ENCODE assay signal across 5 fruit fly cellular contexts in genomic region chr2L:7042150-7042811, dm6.
A peak's percentile ranks its signal among the peaks of the same experiment; 100 is the strongest.
TF ChIP-seq lines count a peak whose summit lies in the region.

No protein-coding gene starts in this region.

- TF ChIP-seq CTCF in whole organism, embryonic (GFP tag; optimal IDR thresholded peaks at IDR 0.05; lab: Kevin White, UChicago) = no peak

TF ChIP-seq in whole organism, adult, 20 proteins besides CTCF, POLR2A, EP300 and RAD21 (continues in another document):
- peak; percentile 96 for TF ChIP-seq Mnt (GFP tag; optimal IDR thresholded peaks at IDR 0.05; lab: Kevin White, UChicago)
- TF ChIP-seq CG7101 (tag; optimal IDR thresholded peaks at IDR 0.05; lab: Kevin White, UChicago) = peak; percentile 78
- TF ChIP-seq Crg-1 (GFP tag; optimal IDR thresholded peaks at IDR 0.05; lab: Kevin White, UChicago) = peak; percentile 92
- TF ChIP-seq CG1620 (GFP tag; optimal IDR thresholded peaks at IDR 0.05; lab: Kevin White, UChicago) = peak; percentile 74
- TF ChIP-seq toe (GFP tag; optimal IDR thresholded peaks at IDR 0.05; lab: Kevin White, UChicago) = no peak
- TF ChIP-seq CG33017 (tag; optimal IDR thresholded peaks at IDR 0.05; lab: Kevin White, UChicago) = peak; percentile 20
- TF ChIP-seq CG5204 (GFP tag; optimal IDR thresholded peaks at IDR 0.05; lab: Kevin White, UChicago) = no peak
- TF ChIP-seq ovo (GFP tag; optimal IDR thresholded peaks at IDR 0.05; lab: Kevin White, UChicago) = peak; percentile 59
- no peak for TF ChIP-seq kay (GFP tag; lab: Kevin White, UChicago; ENCODE audit: borderline replicate concordance)
- peak; percentile 63 for TF ChIP-seq Clk (GFP tag; optimal IDR thresholded peaks at IDR 0.05; lab: Kevin White, UChicago)
- no peak for TF ChIP-seq cnc (optimal IDR thresholded peaks at IDR 0.05; lab: Kevin White, UChicago)
- TF ChIP-seq pad (GFP tag; optimal IDR thresholded peaks at IDR 0.05; lab: Kevin White, UChicago) = peak; percentile 67
- TF ChIP-seq CG12768 (GFP tag; optimal IDR thresholded peaks at IDR 0.05; lab: Kevin White, UChicago) = peak; percentile 4
- TF ChIP-seq cic (GFP tag; optimal IDR thresholded peaks at IDR 0.05; lab: Kevin White, UChicago) = peak; percentile 84
- TF ChIP-seq tj (GFP tag; optimal IDR thresholded peaks at IDR 0.05; lab: Kevin White, UChicago) = peak; percentile 65
- peak; percentile 81 for TF ChIP-seq bab1 (GFP tag; optimal IDR thresholded peaks at IDR 0.05; lab: Kevin White, UChicago)
- peak; percentile 33 for TF ChIP-seq CG14711 (tag; optimal IDR thresholded peaks at IDR 0.05; lab: Kevin White, UChicago)
- TF ChIP-seq Hr96 (GFP tag; optimal IDR thresholded peaks at IDR 0.05; lab: Kevin White, UChicago) = peak; percentile 11

TF ChIP-seq in whole organism, embryonic, 481 proteins besides CTCF, POLR2A, EP300 and RAD21 (continues in another document):
- TF ChIP-seq ttk (GFP tag; IDR thresholded peaks at IDR 0.05; lab: Robert Waterston, UW) (no peak; the same call in 1 of the 2 replicates), bsh (GFP tag; optimal IDR thresholded peaks at IDR 0.05; lab: Kevin White, UChicago) (peak in 1 of 2 experiments; percentile 28), CG32532 (GFP tag; IDR thresholded peaks at IDR 0.05; lab: Robert Waterston, UW) (peak; percentile 54), CG7556 (GFP tag; optimal IDR thresholded peaks at IDR 0.05; lab: Kevin White, UChicago) (peak; percentile 64), Pdp1 (GFP tag; optimal IDR thresholded peaks at IDR 0.05; lab: Kevin White, UChicago) (peak; percentile 11 to 26), dysf (GFP tag; IDR thresholded peaks at IDR 0.05; lab: Robert Waterston, UW) (peak; percentile 58), tio (GFP tag; optimal IDR thresholded peaks at IDR 0.05; lab: Kevin White, UChicago) (no peak), Deaf1 (tag; optimal IDR thresholded peaks at IDR 0.05; lab: Kevin White, UChicago) (peak; percentile 53), CG1529 (GFP tag; optimal IDR thresholded peaks at IDR 0.05; lab: Kevin White, UChicago) (no peak), tup (GFP tag; optimal IDR thresholded peaks at IDR 0.05; lab: Kevin White, UChicago) (no peak), CG3995 (GFP tag; optimal IDR thresholded peaks at IDR 0.05; lab: Kevin White, UChicago) (peak; percentile 9), sob (GFP tag; IDR thresholded peaks at IDR 0.05; lab: Robert Waterston, UW) (peak; percentile 64), MBD-R2 (GFP tag; IDR thresholded peaks at IDR 0.05; lab: Robert Waterston, UW) (peak; percentile 83), YL-1 (GFP tag; optimal IDR thresholded peaks at IDR 0.05; lab: Kevin White, UChicago) (peak; percentile 61), rib (GFP tag; IDR thresholded peaks at IDR 0.05; lab: Robert Waterston, UW) (peak; percentile 47; the same call in 1 of the 2 replicates), CG13123 (GFP tag; optimal IDR thresholded peaks at IDR 0.05; lab: Kevin White, UChicago) (peak; percentile 51), zen2 (GFP tag; IDR thresholded peaks at IDR 0.05; lab: Robert Waterston, UW; ENCODE audit: partially characterized antibody) (peak; percentile 49), B-H2 (GFP tag; optimal IDR thresholded peaks at IDR 0.05; lab: Kevin White, UChicago) (peak; percentile 72)

TF ChIP-seq in whole organism, prepupa, 60 proteins besides CTCF, POLR2A, EP300 and RAD21 (continues in another document):
- no peak for TF ChIP-seq Ets96B (tag; optimal IDR thresholded peaks at IDR 0.05; lab: Kevin White, UChicago)
- peak; percentile 50 for TF ChIP-seq pdm3 (GFP tag; optimal IDR thresholded peaks at IDR 0.05; lab: Kevin White, UChicago)
- TF ChIP-seq CG4318 (GFP tag; optimal IDR thresholded peaks at IDR 0.05; lab: Kevin White, UChicago) = peak; percentile 50
- TF ChIP-seq achi (GFP tag; optimal IDR thresholded peaks at IDR 0.05; lab: Kevin White, UChicago) = peak; percentile 100
- TF ChIP-seq Smox (GFP tag; optimal IDR thresholded peaks at IDR 0.05; lab: Kevin White, UChicago) = peak; percentile 19
- no peak for TF ChIP-seq CG1621 (tag; optimal IDR thresholded peaks at IDR 0.05; lab: Kevin White, UChicago)
- TF ChIP-seq Eip75B (GFP tag; optimal IDR thresholded peaks at IDR 0.05; lab: Kevin White, UChicago) = peak; percentile 50
- TF ChIP-seq CG32006 (GFP tag; optimal IDR thresholded peaks at IDR 0.05; lab: Kevin White, UChicago) = peak; percentile 80
- TF ChIP-seq fkh (GFP tag; optimal IDR thresholded peaks at IDR 0.05; lab: Kevin White, UChicago) = no peak
- TF ChIP-seq CG11294 (GFP tag; IDR thresholded peaks at IDR 0.05; lab: Robert Waterston, UW) = peak; percentile 28; the same call in 1 of the 2 replicates
- peak; percentile 62 for TF ChIP-seq eg (GFP tag; IDR thresholded peaks at IDR 0.05; lab: Robert Waterston, UW)
- peak; percentile 33 for TF ChIP-seq Lpt (GFP tag; optimal IDR thresholded peaks at IDR 0.05; lab: Kevin White, UChicago)
- TF ChIP-seq CG9139 (GFP tag; optimal IDR thresholded peaks at IDR 0.05; lab: Kevin White, UChicago) = no peak
- no peak for TF ChIP-seq CG7368 (GFP tag; optimal IDR thresholded peaks at IDR 0.05; lab: Kevin White, UChicago)
- TF ChIP-seq CG8319 (GFP tag; optimal IDR thresholded peaks at IDR 0.05; lab: Kevin White, UChicago) = no peak
- TF ChIP-seq ss (GFP tag; optimal IDR thresholded peaks at IDR 0.05; lab: Kevin White, UChicago) = peak in 1 of 2 experiments; percentile 38
- TF ChIP-seq CG11902 (GFP tag; optimal IDR thresholded peaks at IDR 0.05; lab: Kevin White, UChicago) = no peak
- peak; percentile 61 for TF ChIP-seq Sox102F (GFP tag; optimal IDR thresholded peaks at IDR 0.05; lab: Kevin White, UChicago)
- TF ChIP-seq CG3919 (GFP tag; optimal IDR thresholded peaks at IDR 0.05; lab: Kevin White, UChicago) = peak; percentile 38
- no peak for TF ChIP-seq CG3032 (tag; optimal IDR thresholded peaks at IDR 0.05; lab: Kevin White, UChicago)

TF ChIP-seq in whole organism, pupa, 21 proteins besides CTCF, POLR2A, EP300 and RAD21:
- TF ChIP-seq fd96Ca (GFP tag; IDR thresholded peaks at IDR 0.05; lab: Robert Waterston, UW) (peak; percentile 70), CG32121 (GFP tag; IDR thresholded peaks at IDR 0.05; lab: Robert Waterston, UW) (peak; percentile 81), CG4496 (GFP tag; IDR thresholded peaks at IDR 0.05; lab: Robert Waterston, UW) (peak; percentile 66), CG13204 (GFP tag; optimal IDR thresholded peaks at IDR 0.05; lab: Kevin White, UChicago) (no peak), CG8159 (tag; optimal IDR thresholded peaks at IDR 0.05; lab: Kevin White, UChicago) (peak; percentile 15), Pif1A (GFP tag; optimal IDR thresholded peaks at IDR 0.05; lab: Kevin White, UChicago) (peak; percentile 63), gl (tag; optimal IDR thresholded peaks at IDR 0.05; lab: Kevin White, UChicago) (no peak), D1 (tag; optimal IDR thresholded peaks at IDR 0.05; lab: Kevin White, UChicago) (peak; percentile 30), CG17806 (tag; optimal IDR thresholded peaks at IDR 0.05; lab: Kevin White, UChicago) (peak; percentile 18), Ets98B (GFP tag; IDR thresholded peaks at IDR 0.05; lab: Robert Waterston, UW) (peak; percentile 46), CG9948 (tag; optimal IDR thresholded peaks at IDR 0.05; lab: Kevin White, UChicago) (peak; percentile 29), Pif1B (GFP tag; optimal IDR thresholded peaks at IDR 0.05; lab: Kevin White, UChicago) (peak; percentile 62), CG10348 (GFP tag; IDR thresholded peaks at IDR 0.05; lab: Robert Waterston, UW) (no peak), CG12605 (GFP tag; IDR thresholded peaks at IDR 0.05; lab: Robert Waterston, UW) (peak; percentile 75; the same call in 1 of the 2 replicates), rn (GFP tag; IDR thresholded peaks at IDR 0.05; lab: Robert Waterston, UW) (peak; percentile 40; the same call in 1 of the 2 replicates), CG15710 (tag; optimal IDR thresholded peaks at IDR 0.05; lab: Kevin White, UChicago) (peak; percentile 17), CG34367 (tag; optimal IDR thresholded peaks at IDR 0.05; lab: Kevin White, UChicago) (no peak), CG8301 (tag; optimal IDR thresholded peaks at IDR 0.05; lab: Kevin White, UChicago) (peak; percentile 65), CG14655 (GFP tag; optimal IDR thresholded peaks at IDR 0.05; lab: Kevin White, UChicago) (peak; percentile 75), EcR (GFP tag; optimal IDR thresholded peaks at IDR 0.05; lab: Kevin White, UChicago) (no peak), Snoo (tag; optimal IDR thresholded peaks at IDR 0.05; lab: Kevin White, UChicago) (peak; percentile 9)

TF ChIP-seq in whole organism, wandering third instar larva, 38 proteins besides CTCF, POLR2A, EP300 and RAD21 (continues in another document):
- TF ChIP-seq Sp1 (GFP tag; optimal IDR thresholded peaks at IDR 0.05; lab: Kevin White, UChicago) = peak; percentile 59
- TF ChIP-seq usp (GFP tag; optimal IDR thresholded peaks at IDR 0.05; lab: Kevin White, UChicago) = no peak
- peak; percentile 27 for TF ChIP-seq Jra (GFP tag; optimal IDR thresholded peaks at IDR 0.05; lab: Kevin White, UChicago)
- TF ChIP-seq Dif (GFP tag; optimal IDR thresholded peaks at IDR 0.05; lab: Kevin White, UChicago; ENCODE audit: partially characterized antibody) = peak; percentile 16
- TF ChIP-seq CG9705 (GFP tag; optimal IDR thresholded peaks at IDR 0.05; lab: Kevin White, UChicago) = peak; percentile 23
- peak; percentile 39 for TF ChIP-seq ey (GFP tag; optimal IDR thresholded peaks at IDR 0.05; lab: Kevin White, UChicago)
- TF ChIP-seq dl (GFP tag; optimal IDR thresholded peaks at IDR 0.05; lab: Kevin White, UChicago; ENCODE audit: insufficient read depth in 1 of 2, partially characterized antibody in 2 of 2) = no peak
- peak; percentile 73 for TF ChIP-seq fru (GFP tag; optimal IDR thresholded peaks at IDR 0.05; lab: Kevin White, UChicago)
- TF ChIP-seq Rel (GFP tag; optimal IDR thresholded peaks at IDR 0.05; lab: Kevin White, UChicago) = no peak
- TF ChIP-seq Rel (tag; optimal IDR thresholded peaks at IDR 0.05; lab: Kevin White, UChicago) = peak; percentile 62
- TF ChIP-seq sv (GFP tag; optimal IDR thresholded peaks at IDR 0.05; lab: Kevin White, UChicago) = peak; percentile 53
- no peak for TF ChIP-seq Abd-B (GFP tag; optimal IDR thresholded peaks at IDR 0.05; lab: Kevin White, UChicago)
- peak; percentile 49 for TF ChIP-seq h (GFP tag; optimal IDR thresholded peaks at IDR 0.05; lab: Kevin White, UChicago)
- TF ChIP-seq sage (GFP tag; optimal IDR thresholded peaks at IDR 0.05; lab: Kevin White, UChicago) = no peak
- no peak for TF ChIP-seq N (GFP tag; optimal IDR thresholded peaks at IDR 0.05; lab: Kevin White, UChicago)
- no peak for TF ChIP-seq CG32264 (GFP tag; optimal IDR thresholded peaks at IDR 0.05; lab: Kevin White, UChicago)
- peak; percentile 25 for TF ChIP-seq lola (GFP tag; optimal IDR thresholded peaks at IDR 0.05; lab: Kevin White, UChicago)
- no peak for TF ChIP-seq woc (GFP tag; optimal IDR thresholded peaks at IDR 0.05; lab: Kevin White, UChicago)
- TF ChIP-seq OdsH (GFP tag; optimal IDR thresholded peaks at IDR 0.05; lab: Kevin White, UChicago) = peak; percentile 58
- peak; percentile 40 for TF ChIP-seq psq (GFP tag; optimal IDR thresholded peaks at IDR 0.05; lab: Kevin White, UChicago)
- TF ChIP-seq dmrt93B (GFP tag; optimal IDR thresholded peaks at IDR 0.05; lab: Kevin White, UChicago) = no peak
- TF ChIP-seq dsf (GFP tag; optimal IDR thresholded peaks at IDR 0.05; lab: Kevin White, UChicago; ENCODE audit: borderline replicate concordance) = no peak
- TF ChIP-seq Dfd (GFP tag; optimal IDR thresholded peaks at IDR 0.05; lab: Kevin White, UChicago) = no peak
